Fruit fly (Drosophila melanogaster): ENCODE results near the gene betaTub97EF.

Gene betaTub97EF

DNA sequence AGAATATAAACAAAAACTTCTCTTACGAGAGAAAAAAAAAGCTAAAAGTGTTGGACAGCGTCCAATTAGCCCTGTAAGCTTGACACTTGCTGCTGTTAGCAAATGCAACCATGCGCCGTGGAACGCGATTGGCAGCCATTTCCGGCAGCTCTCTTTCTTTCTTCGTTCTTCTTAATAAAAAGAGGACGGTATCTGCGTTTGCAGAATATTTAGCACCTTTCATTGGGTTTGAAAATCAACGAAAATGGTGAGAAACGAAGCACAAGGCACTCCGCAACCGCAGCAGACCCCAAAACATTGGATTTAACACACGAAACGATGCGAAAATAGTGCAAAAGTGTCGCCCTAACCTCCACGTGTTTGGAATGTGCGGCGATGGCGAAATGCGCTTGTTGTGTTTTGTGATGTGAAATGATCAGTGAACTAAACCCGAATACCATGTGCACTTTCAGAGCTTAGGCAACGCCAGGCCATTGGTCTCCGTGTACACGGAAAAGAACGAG lies 65.5 kb downstream of the betaTub97EF start, which contains the start of gene RpL4 (continued):
- TF ChIP-seq CG16779 (GFP tag; IDR thresholded peaks at IDR 0.05) (peak; percentile 66; the same call in 1 of the 2 replicates), CG10654 (GFP tag; optimal IDR thresholded peaks at IDR 0.05) (peak; percentile 70), E2f1 (GFP tag; IDR thresholded peaks at IDR 0.05) (peak; percentile 70), aop (GFP tag; IDR thresholded peaks at IDR 0.05) (no peak), CG9727 (GFP tag; optimal IDR thresholded peaks at IDR 0.05) (peak; percentile 93), CG30431 (GFP tag; optimal IDR thresholded peaks at IDR 0.05) (peak; percentile 76), lbe (GFP tag; optimal IDR thresholded peaks at IDR 0.05) (peak; percentile 51), CG13296 (GFP tag; optimal IDR thresholded peaks at IDR 0.05) (peak; percentile 89), toy (GFP tag; IDR thresholded peaks at IDR 0.05) (peak; percentile 71), dati (GFP tag; IDR thresholded peaks at IDR 0.05) (peak; percentile 56), bowl (GFP tag; IDR thresholded peaks at IDR 0.05) (peak; percentile 25; the same call in 1 of the 2 replicates), Sry-δ (GFP tag; optimal IDR thresholded peaks at IDR 0.05) (peak; percentile 19), phol (tag; optimal IDR thresholded peaks at IDR 0.05) (peak; percentile 86), grn (GFP tag; optimal IDR thresholded peaks at IDR 0.05) (peak; percentile 44), NfI (GFP tag; optimal IDR thresholded peaks at IDR 0.05) (peak; percentile 96), sug (tag; optimal IDR thresholded peaks at IDR 0.05) (peak; percentile 72), CG14441 (GFP tag; IDR thresholded peaks at IDR 0.05) (peak; percentile 60), CG34224 (GFP tag; IDR thresholded peaks at IDR 0.05; ENCODE audit: partially characterized antibody) (no peak), chm (GFP tag; IDR thresholded peaks at IDR 0.05) (peak; percentile 94)

DNA sequence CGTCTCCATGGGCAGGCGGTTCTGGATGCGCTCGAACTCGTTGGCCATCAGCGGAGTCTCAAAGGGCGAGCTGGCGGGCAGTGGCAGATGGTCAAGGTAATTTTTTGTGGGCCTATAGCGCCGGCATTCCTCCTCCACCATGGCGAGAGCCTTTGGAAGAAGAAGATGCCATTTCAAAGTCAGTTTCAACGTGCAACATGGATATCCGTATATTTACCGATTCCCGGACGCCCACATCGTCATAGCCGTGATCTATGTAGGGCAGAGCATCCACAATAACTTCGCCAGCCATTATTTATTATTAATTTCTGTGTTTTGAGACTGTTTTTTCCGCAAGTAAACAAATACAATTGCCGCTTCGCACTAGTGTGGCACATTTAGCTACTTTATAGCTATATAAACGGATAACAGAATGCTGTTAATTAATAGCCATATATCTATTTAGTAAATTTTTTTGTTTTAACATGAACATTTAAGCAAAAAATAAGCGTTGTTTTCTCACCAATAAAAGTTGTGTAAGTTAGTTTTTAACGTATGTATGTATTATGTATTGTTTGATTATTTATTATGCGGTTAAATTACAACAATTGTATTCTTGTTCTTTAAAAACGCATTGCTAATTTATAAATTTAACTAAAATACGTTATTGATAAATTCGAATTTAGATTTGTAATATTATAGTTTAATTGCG lies 66.1 kb downstream of the betaTub97EF start, which contains the start of gene BCAS2:
TSS of gene BCAS2 (minus strand) at position 375 of the 691 bp plus-strand sequence.
- TF ChIP-seq CG18599 (GFP tag; optimal IDR thresholded peaks at IDR 0.05) (no peak), NK7.1 (GFP tag; optimal IDR thresholded peaks at IDR 0.05) (no peak), CG34422 (GFP tag; IDR thresholded peaks at IDR 0.05) (0 out of 3 replicates have a peak, but pooled peaks have one; percentile 26), MBD-R2 (GFP tag; IDR thresholded peaks at IDR 0.05) (peak; percentile 64), Sry-β (GFP tag; optimal IDR thresholded peaks at IDR 0.05) (peak; percentile 89), CG17385 (GFP tag; optimal IDR thresholded peaks at IDR 0.05) (peak; percentile 68), MESR4 (GFP tag; optimal IDR thresholded peaks at IDR 0.05) (peak; percentile 55)

DNA sequence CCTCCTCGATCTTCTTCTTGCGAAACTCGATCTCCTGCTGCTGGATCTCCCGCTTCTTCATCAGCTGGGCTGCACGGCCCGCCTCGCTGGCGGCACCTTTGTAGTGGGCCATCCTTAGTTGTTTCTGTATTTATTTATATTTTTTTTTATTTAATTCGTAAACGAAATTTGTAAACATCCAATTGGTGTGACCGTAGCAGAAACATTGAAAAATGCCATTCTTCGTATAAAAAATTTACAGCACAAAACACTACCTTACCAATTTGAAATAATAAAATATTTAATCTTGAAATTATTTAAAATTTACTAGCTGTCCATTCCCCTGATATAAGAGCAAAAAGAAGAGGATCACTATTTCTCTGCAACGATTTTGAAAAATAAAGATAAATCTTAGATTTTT lies 67.3 kb downstream of the betaTub97EF start, which contains the start of gene CG12259:
TSS of gene CG12259 (minus strand) at position 207 of the 400 bp plus-strand sequence.
- 0 out of 2 replicates have a peak, but pooled peaks have one; percentile 21 for TF ChIP-seq E2f2 (GFP tag; IDR thresholded peaks at IDR 0.05)
- peak; percentile 56 for TF ChIP-seq gfzf (GFP tag; optimal IDR thresholded peaks at IDR 0.05)
- TF ChIP-seq CG10267 (tag; optimal IDR thresholded peaks at IDR 0.05) = peak; percentile 50
- no peak for TF ChIP-seq pum (GFP tag; optimal IDR thresholded peaks at IDR 0.05)
- TF ChIP-seq bowl (GFP tag; IDR thresholded peaks at IDR 0.05) = no peak
- peak; percentile 10 for TF ChIP-seq wek (GFP tag; optimal IDR thresholded peaks at IDR 0.05)
- TF ChIP-seq CG1603 (tag; optimal IDR thresholded peaks at IDR 0.05) = peak; percentile 12
- no peak for TF ChIP-seq CG12219 (GFP tag; optimal IDR thresholded peaks at IDR 0.05)
- no peak for TF ChIP-seq pan (optimal IDR thresholded peaks at IDR 0.05)
- no peak for TF ChIP-seq pan (GFP tag; optimal IDR thresholded peaks at IDR 0.05 in 1 of 2, IDR thresholded peaks at IDR 0.05 in 1 of 2)
- TF ChIP-seq CG2120 (GFP tag; optimal IDR thresholded peaks at IDR 0.05) = no peak
- TF ChIP-seq gem (tag; optimal IDR thresholded peaks at IDR 0.05) = peak; percentile 29
- TF ChIP-seq luna (GFP tag; optimal IDR thresholded peaks at IDR 0.05) = no peak
- TF ChIP-seq CG1647 (GFP tag; optimal IDR thresholded peaks at IDR 0.05) = no peak
- 0 out of 3 replicates have a peak, but pooled peaks have one; percentile 10 for TF ChIP-seq CG34224 (GFP tag; IDR thresholded peaks at IDR 0.05; ENCODE audit: partially characterized antibody)
- no peak for TF ChIP-seq schlank (tag; optimal IDR thresholded peaks at IDR 0.05)
- TF ChIP-seq CG18262 (tag; optimal IDR thresholded peaks at IDR 0.05) = peak; percentile 19
- TF ChIP-seq row (GFP tag; IDR thresholded peaks at IDR 0.05) = peak; percentile 76
- peak; percentile 27; the same call in 1 of the 3 replicates for TF ChIP-seq CG17361 (GFP tag; IDR thresholded peaks at IDR 0.05)
- TF ChIP-seq sqz (GFP tag; optimal IDR thresholded peaks at IDR 0.05) = peak; percentile 56
- peak; percentile 59 for TF ChIP-seq MBD-R2 (GFP tag; IDR thresholded peaks at IDR 0.05)
- TF ChIP-seq CG2116 (GFP tag; optimal IDR thresholded peaks at IDR 0.05) = peak; percentile 14
- peak; percentile 23 for TF ChIP-seq CG2712 (tag; optimal IDR thresholded peaks at IDR 0.05)
- TF ChIP-seq pzg (GFP tag; optimal IDR thresholded peaks at IDR 0.05) = peak; percentile 12
